Worm (Caenorhabditis elegans) whole organism, young adult: ENCODE measurements around the gene K11H12.9.

Experiments
- B0261.1 ChIP-seq: sonication (generic microtip); optimal IDR thresholded peaks from 2 replicates; lab custom pipeline; 2016; ENCODE audit warnings: mild to moderate bottlenecking, missing genetic modification characterization, moderate library complexity, missing compliant biosample characterization
- F23B12.7 ChIP-seq: sonication (generic microtip); optimal IDR thresholded peaks from 2 replicates; lab custom pipeline; 2017; ENCODE audit warnings: missing genetic modification characterization, mild to moderate bottlenecking, missing compliant biosample characterization, antibody characterized with exemption, moderate library complexity; ENCODE audit not compliant: insufficient read depth
- F39B2.1 ChIP-seq: fragments of 200-800 bp; sonication (Bioruptor generic); IDR thresholded peaks from 2 replicates; pipeline ENCODE4 v1.3.6; 2022; ENCODE audit warnings: missing genetic modification reagents, missing genetic modification characterization, missing compliant biosample characterization
- F49E8.2 ChIP-seq: sonication (generic microtip); optimal IDR thresholded peaks from 3 replicates; lab custom pipeline; 2017; ENCODE audit warnings: missing genetic modification characterization, mild to moderate bottlenecking, missing compliant biosample characterization, antibody characterized with exemption, moderate library complexity; ENCODE audit not compliant: insufficient read depth
- F57C9.4 ChIP-seq: sonication (generic microtip); optimal IDR thresholded peaks from 2 replicates; lab custom pipeline; 2017; ENCODE audit warnings: mild to moderate bottlenecking, missing genetic modification characterization, missing compliant biosample characterization
- K12H6.12 ChIP-seq: fragments of 200-800 bp; sonication (Bioruptor generic); optimal IDR thresholded peaks from 2 replicates; lab custom pipeline; 2018; ENCODE audit warnings: mild to moderate bottlenecking, missing genetic modification characterization, missing compliant biosample characterization
- Y53G8AR.9 ChIP-seq: fragments of 200-800 bp; sonication (Bioruptor generic); conservative IDR thresholded peaks from 2 replicates; pipeline ENCODE4 v1.3.6; 2022; ENCODE audit warnings: missing genetic modification reagents, missing genetic modification characterization, missing compliant biosample characterization
- Y56A3A.18 ChIP-seq: fragments of 200-800 bp; sonication (Bioruptor generic); IDR thresholded peaks from 2 replicates; pipeline ENCODE4 v1.3.6; 2022; ENCODE audit warnings: missing genetic modification reagents, missing genetic modification characterization, missing compliant biosample characterization
- Y67H2A.10 ChIP-seq: fragments of 200-800 bp; sonication (Bioruptor generic); conservative IDR thresholded peaks from 2 replicates; pipeline ENCODE4 v1.3.6; 2022; ENCODE audit warnings: missing genetic modification reagents, missing genetic modification characterization, missing compliant biosample characterization
- akir-1 ChIP-seq: fragments of 200-800 bp; sonication (Bioruptor generic); optimal IDR thresholded peaks from 2 replicates; lab custom pipeline; 2018; ENCODE audit warnings: mild to moderate bottlenecking, missing genetic modification characterization, moderate library complexity, missing compliant biosample characterization
- attf-5 ChIP-seq: fragments of 200-800 bp; sonication (Bioruptor generic); optimal IDR thresholded peaks from 2 replicates; lab custom pipeline; 2018; ENCODE audit warnings: mild to moderate bottlenecking, missing genetic modification characterization, missing compliant biosample characterization
- attf-6 ChIP-seq: fragments of 200-800 bp; sonication (Bioruptor generic); IDR thresholded peaks from 2 replicates; pipeline ENCODE4 v1.3.6; 2022; ENCODE audit warnings: missing genetic modification reagents, missing genetic modification characterization, missing compliant biosample characterization
- bed-1 ChIP-seq: fragments of 200-800 bp; sonication (Bioruptor generic); IDR thresholded peaks from 2 replicates; pipeline ENCODE4 v1.3.6; 2022; ENCODE audit warnings: missing genetic modification reagents, missing genetic modification characterization, missing compliant biosample characterization
- bed-2 ChIP-seq: fragments of 200-800 bp; sonication (Bioruptor generic); IDR thresholded peaks from 2 replicates; pipeline ENCODE4 v1.3.6; 2022; ENCODE audit warnings: missing genetic modification reagents, missing genetic modification characterization, missing compliant biosample characterization
- cebp-2 ChIP-seq: fragments of 200-800 bp; sonication (Bioruptor generic); IDR thresholded peaks from 2 replicates; pipeline ENCODE4 v1.3.6; 2022; ENCODE audit warnings: missing genetic modification characterization, missing compliant biosample characterization
- ceh-27 ChIP-seq: fragments of 200-800 bp; sonication (Bioruptor generic); optimal IDR thresholded peaks from 2 replicates; lab custom pipeline; 2018; ENCODE audit warnings: mild to moderate bottlenecking, missing genetic modification characterization, moderate library complexity, missing compliant biosample characterization
- chd-7 ChIP-seq: sonication (generic microtip); optimal IDR thresholded peaks from 2 replicates; lab custom pipeline; 2016; ENCODE audit warnings: mild to moderate bottlenecking, missing genetic modification characterization, moderate library complexity, missing compliant biosample characterization
- dox-1 ChIP-seq: fragments of 200-800 bp; sonication (Bioruptor generic); IDR thresholded peaks from 2 replicates; pipeline ENCODE4 v1.3.6; 2022; ENCODE audit warnings: missing genetic modification reagents, missing genetic modification characterization, missing compliant biosample characterization
- efl-1 ChIP-seq: fragments of 150-350 bp; optimal IDR thresholded peaks from 2 replicates; lab custom pipeline; 2014; ENCODE audit warnings: missing biosample characterization, missing genetic modification reagents, missing genetic modification characterization
- egl-44 ChIP-seq: fragments of 200-800 bp; sonication (Bioruptor generic); IDR thresholded peaks from 2 replicates; pipeline ENCODE4 v1.3.6; 2022; ENCODE audit warnings: missing genetic modification reagents, missing genetic modification characterization, missing compliant biosample characterization
- ekl-4 ChIP-seq: fragments of 200-800 bp; sonication (Bioruptor generic); IDR thresholded peaks from 2 replicates; pipeline ENCODE4 v1.3.6; 2022; ENCODE audit warnings: missing genetic modification reagents, missing genetic modification characterization, missing compliant biosample characterization
- ets-4 ChIP-seq: fragments of 200-800 bp; sonication (Bioruptor generic); optimal IDR thresholded peaks from 2 replicates; lab custom pipeline; 2018; ENCODE audit warnings: mild to moderate bottlenecking, missing genetic modification characterization, missing compliant biosample characterization
- him-1 ChIP-seq: sonication (generic microtip); optimal IDR thresholded peaks from 2 replicates; lab custom pipeline; 2016; ENCODE audit warnings: missing genotype, missing genetic modification reagents, missing genetic modification characterization, missing compliant biosample characterization
- hlh-26 ChIP-seq: fragments of 200-800 bp; sonication (Bioruptor generic); conservative IDR thresholded peaks from 2 replicates; pipeline ENCODE4 v1.3.6; 2022; ENCODE audit warnings: missing genetic modification reagents, missing genetic modification characterization, missing compliant biosample characterization
- hmg-1.2 ChIP-seq: fragments of 200-800 bp; sonication (Bioruptor generic); IDR thresholded peaks from 2 replicates; pipeline ENCODE4 v1.3.6; 2022; ENCODE audit warnings: missing genetic modification reagents, missing genetic modification characterization, missing compliant biosample characterization
- let-607 ChIP-seq, 2 experiments: fragments of 200-800 bp in 1 of 2; sonication (Bioruptor generic) in 1 of 2; sonication (generic microtip) in 1 of 2; optimal IDR thresholded peaks; 2 replicates each; lab custom pipeline; 2016 to 2018; ENCODE audit warnings: mild to moderate bottlenecking in 2 of 2, missing compliant biosample characterization in 2 of 2, missing genetic modification characterization in 2 of 2, moderate library complexity in 2 of 2, missing genotype in 1 of 2
- lin-26 ChIP-seq: fragments of 200-800 bp; sonication (Bioruptor generic); IDR thresholded peaks from 2 replicates; pipeline ENCODE4 v1.3.6; 2022; ENCODE audit warnings: missing genetic modification reagents, missing genetic modification characterization, missing compliant biosample characterization
- lin-54 ChIP-seq: fragments of 200-800 bp; sonication (Bioruptor generic); optimal IDR thresholded peaks from 2 replicates; lab custom pipeline; 2018; ENCODE audit warnings: mild to moderate bottlenecking, missing genetic modification characterization, missing compliant biosample characterization
- lir-1 ChIP-seq: fragments of 200-800 bp; sonication (Bioruptor generic); conservative IDR thresholded peaks from 2 replicates; pipeline ENCODE4 v1.3.6; 2022; ENCODE audit warnings: missing genetic modification reagents, missing genetic modification characterization, missing compliant biosample characterization
- mel-28 ChIP-seq: sonication (generic microtip); optimal IDR thresholded peaks from 2 replicates; lab custom pipeline; 2016; ENCODE audit warnings: borderline replicate concordance, mild to moderate bottlenecking, missing genetic modification characterization, missing compliant biosample characterization
- mes-4 ChIP-seq: sonication (generic microtip); optimal IDR thresholded peaks from 2 replicates; lab custom pipeline; 2016; ENCODE audit warnings: missing genotype, missing genetic modification characterization, missing compliant biosample characterization
- nfyb-1 ChIP-seq: fragments of 200-800 bp; sonication (Bioruptor generic); IDR thresholded peaks from 2 replicates; pipeline ENCODE4 v1.3.6; 2022; ENCODE audit warnings: missing genetic modification reagents, missing genetic modification characterization, missing compliant biosample characterization
- nhr-120 ChIP-seq: fragments of 200-800 bp; sonication (Bioruptor generic); IDR thresholded peaks from 2 replicates; pipeline ENCODE4 v1.3.6; 2022; ENCODE audit warnings: missing genetic modification characterization, missing compliant biosample characterization
- nhr-80 ChIP-seq: sonication (generic microtip); optimal IDR thresholded peaks from 2 replicates; lab custom pipeline; 2016; ENCODE audit warnings: missing genetic modification characterization, missing compliant biosample characterization
- nhr-90 ChIP-seq: sonication (generic microtip); optimal IDR thresholded peaks from 2 replicates; lab custom pipeline; 2016; ENCODE audit warnings: missing genotype, mild to moderate bottlenecking, missing genetic modification characterization, missing compliant biosample characterization
- repo-1 ChIP-seq: sonication (generic microtip); optimal IDR thresholded peaks from 2 replicates; lab custom pipeline; 2017; ENCODE audit warnings: mild to moderate bottlenecking, missing genetic modification characterization, missing compliant biosample characterization
- sdz-38 ChIP-seq: sonication (generic microtip); optimal IDR thresholded peaks from 2 replicates; lab custom pipeline; 2016; ENCODE audit warnings: missing genotype, missing genetic modification characterization, missing compliant biosample characterization
- snpc-1.1 ChIP-seq: sonication (generic microtip); optimal IDR thresholded peaks from 2 replicates; lab custom pipeline; 2017; ENCODE audit warnings: missing genetic modification characterization, mild to moderate bottlenecking, missing compliant biosample characterization, antibody characterized with exemption, moderate library complexity, missing genotype, missing genetic modification reagents; ENCODE audit not compliant: insufficient read depth
- sptf-2 ChIP-seq: fragments of 200-800 bp; sonication (Bioruptor generic); optimal IDR thresholded peaks from 2 replicates; lab custom pipeline; 2018; ENCODE audit warnings: mild to moderate bottlenecking, missing genetic modification characterization, missing compliant biosample characterization
- xnd-1 ChIP-seq: sonication (generic microtip); optimal IDR thresholded peaks from 2 replicates; lab custom pipeline; 2016; ENCODE audit warnings: missing genotype, missing genetic modification reagents, missing genetic modification characterization, missing compliant biosample characterization
- zfh-2 ChIP-seq: fragments of 200-800 bp; sonication (Bioruptor generic); conservative IDR thresholded peaks from 2 replicates; pipeline ENCODE4 v1.3.6; 2022; ENCODE audit warnings: missing genetic modification reagents, missing genetic modification characterization, missing compliant biosample characterization
- zim-3 ChIP-seq: sonication (generic microtip); optimal IDR thresholded peaks from 2 replicates; lab custom pipeline; 2017; ENCODE audit warnings: mild to moderate bottlenecking, missing genetic modification characterization, moderate library complexity, missing compliant biosample characterization
- ztf-18 ChIP-seq: sonication (generic microtip); optimal IDR thresholded peaks from 2 replicates; lab custom pipeline; 2016; ENCODE audit warnings: missing genotype, mild to moderate bottlenecking, missing genetic modification characterization, missing compliant biosample characterization

The K11H12.9 gene

ce11 chrIV:631869-632268, 17.6 kb upstream of the K11H12.9 start:
- TF ChIP-seq Y67H2A.10 (GFP tag; lab: Robert Waterston, UW) (no peak), Y56A3A.18 (GFP tag; lab: Robert Waterston, UW) (no peak), hmg-1.2 (no peak), egl-44 (no peak), chd-7 (tag; lab: Kevin White, UChicago) (no peak), bed-1 (GFP tag; lab: Robert Waterston, UW) (no peak), F57C9.4 (tag; lab: Kevin White, UChicago) (no peak), efl-1 (GFP tag; lab: Kevin White, UChicago) (no peak), zfh-2 (GFP tag; lab: Robert Waterston, UW) (no peak), zim-3 (tag; lab: Kevin White, UChicago) (no peak), sptf-2 (GFP tag; lab: Kevin White, UChicago) (no peak), attf-5 (GFP tag; lab: Kevin White, UChicago) (no peak), lir-1 (GFP tag; lab: Robert Waterston, UW) (no peak), bed-2 (GFP tag; lab: Robert Waterston, UW) (no peak), nhr-120 (GFP tag; lab: Robert Waterston, UW) (no peak), lin-26 (GFP tag; lab: Robert Waterston, UW) (0 out of 2 replicates have a peak, but pooled peaks have one; percentile 32), nhr-90 (tag; lab: Kevin White, UChicago) (no peak), ekl-4 (GFP tag; lab: Robert Waterston, UW) (no peak), him-1 (no peak), cebp-2 (GFP tag; lab: Robert Waterston, UW) (no peak), lin-54 (GFP tag; lab: Kevin White, UChicago) (no peak), repo-1 (tag; lab: Kevin White, UChicago) (no peak), xnd-1 (no peak), F39B2.1 (GFP tag; lab: Robert Waterston, UW) (no peak), F49E8.2 (tag; lab: Kevin White, UChicago) (no peak), hlh-26 (GFP tag; lab: Robert Waterston, UW) (no peak), attf-6 (GFP tag; lab: Robert Waterston, UW) (no peak), ets-4 (GFP tag; lab: Kevin White, UChicago) (no peak), mes-4 (tag; lab: Kevin White, UChicago) (no peak), mel-28 (no peak), let-607 (tag; optimal IDR thresholded peaks at IDR 0.05; lab: Kevin White, UChicago) (peak in 1 of 2 experiments; percentile 23), Y53G8AR.9 (GFP tag; lab: Robert Waterston, UW) (0 out of 2 replicates have a peak, but pooled peaks have one; percentile 18), ceh-27 (GFP tag; lab: Kevin White, UChicago) (no peak), akir-1 (no peak), dox-1 (GFP tag; lab: Robert Waterston, UW) (peak; percentile 56), nfyb-1 (GFP tag; lab: Robert Waterston, UW) (no peak), snpc-1.1 (tag; lab: Kevin White, UChicago) (no peak), sdz-38 (tag; lab: Kevin White, UChicago) (no peak), ztf-18 (tag; lab: Kevin White, UChicago) (no peak), F23B12.7 (tag; lab: Kevin White, UChicago) (no peak), B0261.1 (tag; lab: Kevin White, UChicago) (no peak), K12H6.12 (tag; lab: Kevin White, UChicago) (no peak), nhr-80 (tag; lab: Kevin White, UChicago) (peak; percentile 69)
